Fruit fly (Drosophila melanogaster): ENCODE measurements around the gene msps.

The msps gene

DNA sequence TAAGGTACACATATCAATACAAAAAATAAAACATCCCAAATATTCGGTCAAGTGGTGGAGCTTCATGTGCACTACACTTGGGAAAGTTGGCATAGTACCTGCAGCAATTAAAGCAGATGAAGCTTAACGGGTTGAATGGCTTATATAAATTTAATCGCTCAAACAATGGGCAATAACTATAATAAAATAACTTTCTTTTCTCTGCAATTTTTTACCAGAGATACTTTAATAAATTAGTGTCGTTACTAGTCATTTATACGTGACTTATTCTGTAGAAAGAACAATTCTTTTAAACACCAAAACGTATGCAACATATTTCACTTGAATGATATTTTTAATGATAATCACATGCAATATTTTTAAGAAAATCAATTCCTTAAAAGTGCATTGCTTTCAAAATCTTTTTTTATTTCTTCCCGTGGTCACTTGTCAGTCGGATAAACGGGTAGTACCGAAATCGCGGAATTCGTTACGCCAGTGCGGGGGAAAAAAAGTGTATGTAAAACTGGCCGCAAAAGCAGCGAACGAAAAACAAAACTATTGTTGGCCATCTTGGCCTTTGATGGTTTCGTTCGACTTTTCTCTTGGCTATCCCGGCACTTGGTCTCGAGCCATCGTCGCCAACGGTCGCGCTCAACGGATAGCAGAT is 7.6 kb upstream of the msps start, which contains the start of gene Jhbp4:
Jhbp4 (plus strand) TSS at position 599 of the 649 bp plus-strand sequence.
- no peak for TF ChIP-seq insv (optimal IDR thresholded peaks at IDR 0.05)
- TF ChIP-seq Sin3A (optimal IDR thresholded peaks at IDR 0.05), result no peak
- no peak for TF ChIP-seq Myc (optimal IDR thresholded peaks at IDR 0.05)
- TF ChIP-seq psq (optimal IDR thresholded peaks at IDR 0.05), result no peak
- TF ChIP-seq h (optimal IDR thresholded peaks at IDR 0.05), result no peak
- TF ChIP-seq ttk (optimal IDR thresholded peaks at IDR 0.05), result no peak

DNA sequence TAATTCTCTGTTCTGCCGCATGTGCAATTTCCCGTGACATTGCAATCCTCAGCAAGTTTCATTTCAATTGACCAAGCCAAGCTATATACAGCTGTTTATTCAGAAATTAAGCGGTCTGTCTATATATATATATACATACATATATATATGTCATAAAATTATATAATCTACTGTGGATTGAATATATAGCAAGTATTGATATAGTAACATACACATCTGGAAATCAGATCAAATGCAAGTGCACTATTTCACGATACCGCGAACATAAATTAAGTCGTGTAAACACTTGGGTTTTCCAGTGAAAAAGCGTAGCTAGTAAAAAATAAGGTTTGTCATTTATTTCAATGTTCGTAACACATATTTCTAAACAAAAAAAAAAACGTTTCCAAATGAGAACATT is 4.6 kb upstream of the msps start, which contains the start of gene Jhbp5:
Jhbp5 (minus strand) TSS at position 101 of the 400 bp plus-strand sequence.
- no peak for TF ChIP-seq Myc (optimal IDR thresholded peaks at IDR 0.05)
- TF ChIP-seq psq (optimal IDR thresholded peaks at IDR 0.05), result no peak
- no peak for TF ChIP-seq Sin3A (optimal IDR thresholded peaks at IDR 0.05)
- no peak for TF ChIP-seq insv (optimal IDR thresholded peaks at IDR 0.05)
- no peak for TF ChIP-seq h (optimal IDR thresholded peaks at IDR 0.05)
- no peak for TF ChIP-seq ttk (optimal IDR thresholded peaks at IDR 0.05)

DNA sequence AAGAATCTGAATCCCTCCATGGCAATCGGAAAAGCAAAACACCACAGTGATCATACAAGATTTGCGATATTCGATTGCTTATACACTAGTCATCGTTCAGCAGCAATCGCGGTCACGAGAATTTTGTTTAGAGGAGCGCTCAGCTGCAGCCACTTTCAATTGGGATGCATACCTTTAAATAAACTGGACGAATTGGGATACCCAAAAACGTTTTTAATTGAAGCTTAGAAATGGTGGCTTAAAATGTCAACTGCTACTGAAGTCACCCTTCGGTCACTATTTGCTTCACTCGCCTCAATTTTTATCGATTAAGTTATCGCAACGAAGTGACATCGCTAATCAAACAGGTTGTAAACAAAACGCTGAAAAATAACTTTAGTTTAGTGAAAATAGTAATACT is 1.2 kb upstream of the msps start, which contains the start of the genes IKKbeta and CG5013:
IKKbeta (minus strand) TSS at position 53 of the 400 bp plus-strand sequence.
CG5013 (plus strand) TSS at position 302 of the 400 bp plus-strand sequence.
- TF ChIP-seq h (optimal IDR thresholded peaks at IDR 0.05), result no peak
- TF ChIP-seq Sin3A (optimal IDR thresholded peaks at IDR 0.05), result no peak
- TF ChIP-seq insv (optimal IDR thresholded peaks at IDR 0.05), result no peak
- TF ChIP-seq Myc (optimal IDR thresholded peaks at IDR 0.05), result no peak
- TF ChIP-seq psq (optimal IDR thresholded peaks at IDR 0.05), result no peak
- no peak for TF ChIP-seq ttk (optimal IDR thresholded peaks at IDR 0.05)

DNA sequence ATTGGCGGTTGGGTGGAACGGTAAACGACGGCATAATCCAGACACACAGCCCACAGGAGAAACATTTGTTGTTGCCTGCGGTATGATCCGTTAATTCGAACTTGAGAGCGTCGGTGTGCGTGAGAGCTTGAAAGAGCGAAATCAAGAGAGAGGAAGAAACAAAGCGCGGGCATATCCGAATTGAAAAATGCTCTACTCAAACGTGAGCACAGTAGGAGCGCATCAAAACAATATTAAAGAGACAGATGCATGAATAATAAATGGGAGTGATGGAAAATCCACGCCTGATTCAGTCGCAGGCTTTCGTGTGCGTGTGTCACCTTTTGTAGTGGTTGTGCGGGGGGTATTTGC is 703 bp downstream of the msps start:
- TF ChIP-seq ttk (optimal IDR thresholded peaks at IDR 0.05), result no peak
- TF ChIP-seq psq (optimal IDR thresholded peaks at IDR 0.05), result no peak
- TF ChIP-seq insv (optimal IDR thresholded peaks at IDR 0.05), result no peak

DNA sequence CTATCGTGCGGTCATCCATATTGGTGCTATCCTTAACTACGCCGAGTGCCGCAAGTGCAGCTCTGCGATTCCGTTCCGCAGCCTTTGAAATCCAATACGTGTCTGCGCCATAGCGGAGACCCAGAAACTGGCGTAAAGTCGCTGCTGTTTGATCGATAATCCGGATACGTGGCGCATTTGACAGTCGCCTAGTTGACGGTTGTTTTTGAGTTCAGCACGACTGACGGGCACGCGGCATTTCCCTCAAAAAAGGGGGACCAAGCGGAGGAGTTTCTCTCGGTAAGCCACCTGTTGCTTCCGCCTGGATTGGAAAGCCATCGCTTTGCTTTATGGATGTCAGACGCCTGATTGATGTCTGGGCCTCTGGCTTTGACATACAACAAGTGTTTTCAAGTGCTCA is 16.9 kb downstream of the msps start, which contains the start of gene CG10185:
CG10185 (minus strand) TSS at position 101 of the 400 bp plus-strand sequence.
- no peak for TF ChIP-seq insv (optimal IDR thresholded peaks at IDR 0.05)
- no peak for TF ChIP-seq psq (optimal IDR thresholded peaks at IDR 0.05)
- no peak for TF ChIP-seq ttk (optimal IDR thresholded peaks at IDR 0.05)
- no peak for TF ChIP-seq h (optimal IDR thresholded peaks at IDR 0.05)
- no peak for TF ChIP-seq Sin3A (optimal IDR thresholded peaks at IDR 0.05)
- no peak for TF ChIP-seq Myc (optimal IDR thresholded peaks at IDR 0.05)

DNA sequence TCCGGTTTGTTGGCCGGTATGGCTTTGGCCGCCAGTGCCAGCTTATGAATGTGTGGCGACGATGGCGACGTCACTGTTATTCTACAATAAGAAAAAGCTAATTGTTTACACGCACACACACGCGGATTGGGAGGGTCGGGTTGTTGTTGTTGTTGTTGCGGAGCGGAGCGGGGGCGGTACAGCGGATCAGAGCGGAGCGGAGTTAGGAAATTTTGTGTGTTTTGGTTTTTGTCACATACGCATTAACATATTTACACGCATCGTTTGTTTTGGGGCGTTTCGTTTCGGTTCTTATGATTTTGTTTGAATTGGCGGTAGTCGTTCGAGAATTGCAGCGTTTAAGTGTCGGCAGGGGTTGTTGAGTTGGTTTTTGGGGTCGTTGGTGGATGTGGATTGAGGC is 18.7 kb downstream of the msps start:
- TF ChIP-seq psq (optimal IDR thresholded peaks at IDR 0.05) (no peak), Myc (optimal IDR thresholded peaks at IDR 0.05) (no peak), ttk (optimal IDR thresholded peaks at IDR 0.05) (no peak), Sin3A (optimal IDR thresholded peaks at IDR 0.05) (no peak), insv (optimal IDR thresholded peaks at IDR 0.05) (no peak), h (optimal IDR thresholded peaks at IDR 0.05) (no peak)

DNA sequence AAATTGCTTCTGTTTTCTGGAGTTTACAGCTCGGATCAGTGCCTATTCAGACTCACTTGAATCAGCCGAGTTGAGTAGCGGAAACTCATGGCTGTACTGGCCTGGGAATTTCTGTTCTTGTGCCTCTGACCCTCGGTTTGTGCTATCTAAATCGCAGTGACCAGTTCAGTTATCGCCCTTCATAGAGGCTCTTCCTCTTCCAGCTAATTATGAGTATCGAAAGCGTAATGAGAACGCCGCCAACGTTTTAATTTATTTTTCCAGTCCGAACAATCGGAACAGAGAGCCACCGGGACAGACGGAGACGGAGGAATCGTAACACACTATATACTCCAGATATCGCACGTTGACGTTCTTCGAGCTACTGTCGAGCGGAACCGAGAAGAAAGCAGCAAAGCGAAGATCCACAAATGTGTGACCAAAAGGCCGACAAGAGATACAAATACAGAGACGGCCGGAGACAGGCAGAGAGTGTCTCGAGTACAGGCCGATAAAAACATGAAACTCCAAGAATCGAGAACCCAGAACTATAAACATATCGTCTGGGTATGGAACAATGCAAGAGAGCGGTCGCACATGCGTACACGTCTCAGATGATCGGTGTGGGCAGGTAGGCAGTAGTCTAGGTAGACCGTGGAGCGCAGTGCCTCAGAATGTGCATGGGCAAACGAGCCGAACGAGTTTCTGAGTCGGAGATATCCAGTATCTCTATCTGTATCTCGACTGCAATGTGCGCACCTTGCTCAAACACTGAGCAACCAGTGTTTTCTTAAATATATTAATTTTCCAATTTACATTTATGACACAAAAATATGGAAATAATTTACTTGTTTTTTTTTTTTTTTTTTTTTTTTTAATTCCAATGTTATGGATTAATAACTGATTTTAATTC is 21.3 kb downstream of the msps start:
- no peak for TF ChIP-seq ttk (optimal IDR thresholded peaks at IDR 0.05)

DNA sequence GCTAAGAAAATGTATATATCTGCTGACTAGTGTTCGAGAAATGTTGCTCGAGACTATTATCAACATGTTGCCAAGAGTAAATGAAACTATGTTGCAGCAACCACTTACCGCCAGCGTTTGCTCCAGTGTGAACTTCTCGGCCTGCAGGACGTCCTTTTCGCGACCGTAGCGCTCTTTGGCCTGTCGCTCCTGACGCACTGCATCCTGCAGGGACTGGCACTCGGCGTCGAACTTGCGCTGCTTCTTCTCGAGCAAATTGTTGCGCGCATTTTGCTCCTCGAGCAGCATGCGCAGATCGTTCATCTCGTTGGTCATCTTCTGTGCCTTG is 21.9 kb downstream of the msps start:
- TF ChIP-seq h (optimal IDR thresholded peaks at IDR 0.05), result no peak
- no peak for TF ChIP-seq insv (optimal IDR thresholded peaks at IDR 0.05)
- TF ChIP-seq ttk (optimal IDR thresholded peaks at IDR 0.05), result no peak
- no peak for TF ChIP-seq Sin3A (optimal IDR thresholded peaks at IDR 0.05)

DNA sequence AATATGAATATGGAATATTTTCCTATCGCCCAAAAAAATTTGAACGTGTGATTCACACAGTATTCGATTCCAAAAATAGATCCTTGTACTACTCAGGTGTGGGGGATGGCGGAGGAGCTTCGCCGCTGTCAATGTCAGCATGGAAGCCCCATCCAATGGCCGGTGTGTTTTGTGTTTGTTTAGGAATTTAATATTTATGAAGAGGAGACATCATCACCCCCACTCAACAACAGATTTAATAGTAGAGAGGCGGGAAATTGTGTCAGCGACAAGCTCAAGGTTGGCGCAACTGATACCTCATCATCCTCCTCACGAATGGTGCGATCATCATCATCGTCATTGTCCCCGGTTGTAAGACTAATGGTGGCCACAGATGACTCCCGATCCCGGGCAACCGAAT is 23.5 kb downstream of the msps start:
- no peak for TF ChIP-seq Sin3A (optimal IDR thresholded peaks at IDR 0.05)
- no peak for TF ChIP-seq psq (optimal IDR thresholded peaks at IDR 0.05)
- no peak for TF ChIP-seq h (optimal IDR thresholded peaks at IDR 0.05)
- TF ChIP-seq ttk (optimal IDR thresholded peaks at IDR 0.05), result no peak
- TF ChIP-seq insv (optimal IDR thresholded peaks at IDR 0.05), result no peak
- TF ChIP-seq Myc (optimal IDR thresholded peaks at IDR 0.05), result no peak

DNA sequence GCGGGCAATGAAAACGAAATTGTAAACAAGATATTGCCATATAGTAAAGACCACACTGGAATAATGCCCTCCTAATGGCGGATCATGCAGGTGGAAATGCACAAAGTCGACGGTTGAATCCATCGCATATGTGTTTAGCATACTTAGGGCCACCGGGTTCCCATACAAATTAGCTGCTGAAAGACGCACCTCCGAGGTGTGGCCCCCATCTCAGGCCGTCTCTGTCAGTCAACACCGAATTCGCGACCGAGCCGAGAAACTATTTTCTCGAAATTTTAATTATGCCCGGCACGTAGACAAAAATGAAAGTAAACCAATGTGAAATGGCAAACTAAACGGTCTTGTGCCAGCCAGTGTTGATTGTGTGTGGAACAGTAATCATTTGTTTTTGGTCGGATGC is 27.6 kb downstream of the msps start:
- TF ChIP-seq psq (optimal IDR thresholded peaks at IDR 0.05) (no peak), h (optimal IDR thresholded peaks at IDR 0.05) (no peak), ttk (optimal IDR thresholded peaks at IDR 0.05) (no peak)

DNA sequence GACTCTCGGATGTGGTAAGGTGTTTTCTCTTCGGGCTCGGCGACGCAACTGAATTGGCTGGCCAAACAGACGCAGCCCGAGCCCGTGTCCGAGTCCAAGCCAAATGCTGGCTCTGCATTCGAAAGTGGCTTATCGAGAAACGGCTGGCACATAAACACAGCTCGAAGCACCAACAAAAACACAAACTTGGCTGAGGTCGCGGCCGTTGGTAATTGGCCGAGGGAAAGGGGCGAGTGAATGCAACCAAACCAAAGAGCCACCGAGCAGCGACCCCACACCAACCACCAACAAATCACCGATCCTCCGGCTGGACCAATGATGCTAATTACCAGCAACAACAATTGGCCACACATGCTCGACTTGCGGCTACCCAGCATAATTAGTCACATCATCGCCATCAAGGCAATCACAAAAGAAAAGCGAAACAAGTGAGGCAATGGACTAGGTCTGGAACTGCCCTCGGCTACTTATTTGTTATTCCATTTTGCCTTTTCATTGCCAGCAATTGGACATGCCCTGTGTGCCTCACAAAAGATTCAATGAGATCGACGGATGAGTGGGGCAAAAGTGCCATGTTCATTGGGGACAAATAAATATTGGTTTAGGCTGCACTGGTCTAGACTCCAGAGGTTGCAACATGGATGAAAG is 30.5 kb downstream of the msps start, which contains the start of gene CG32855:
CG32855 (minus strand) TSS at position 51 of the 648 bp plus-strand sequence.
- TF ChIP-seq ttk (optimal IDR thresholded peaks at IDR 0.05), result no peak
- TF ChIP-seq h (optimal IDR thresholded peaks at IDR 0.05), result no peak
- no peak for TF ChIP-seq psq (optimal IDR thresholded peaks at IDR 0.05)
- no peak for TF ChIP-seq Sin3A (optimal IDR thresholded peaks at IDR 0.05)
- TF ChIP-seq Myc (optimal IDR thresholded peaks at IDR 0.05), result no peak
- TF ChIP-seq insv (optimal IDR thresholded peaks at IDR 0.05), result no peak

DNA sequence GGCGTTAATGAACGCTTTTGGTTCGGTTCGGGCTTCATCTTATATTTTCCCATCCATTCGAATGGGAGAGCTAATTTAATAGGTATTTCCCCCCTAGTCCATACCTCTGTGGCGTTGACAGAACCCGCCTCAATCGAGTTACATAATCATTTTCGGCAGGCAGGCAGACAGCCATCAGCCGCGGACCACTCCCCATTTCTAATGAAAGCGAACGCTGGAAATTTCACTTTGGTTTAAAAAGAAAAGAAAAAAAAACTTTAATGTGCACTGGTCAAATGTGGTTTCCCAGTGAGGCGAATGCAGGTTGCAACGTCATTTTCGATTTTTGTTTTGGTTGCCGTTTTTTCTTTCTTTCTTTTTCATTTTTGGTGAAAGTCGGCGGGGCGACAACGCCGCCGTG is 31.8 kb downstream of the msps start:
- TF ChIP-seq psq (optimal IDR thresholded peaks at IDR 0.05) (no peak), Sin3A (optimal IDR thresholded peaks at IDR 0.05) (no peak), ttk (optimal IDR thresholded peaks at IDR 0.05) (no peak), insv (optimal IDR thresholded peaks at IDR 0.05) (no peak)

All from Kc167 (cell line).